Worm (Caenorhabditis elegans) whole organism, young adult: ENCODE results near the gene nstp-3.

Source experiments
- F57A8.1 ChIP-seq: fragments of 200-800 bp; sonication (Bioruptor generic); optimal IDR thresholded peaks from 2 replicates; lab custom pipeline; 2018; ENCODE audit warnings: mild to moderate bottlenecking, missing genetic modification characterization, moderate library complexity, missing compliant biosample characterization
- aptf-2 ChIP-seq: fragments of 200-800 bp; sonication (Bioruptor generic); conservative IDR thresholded peaks from 2 replicates; pipeline ENCODE4 v1.3.6; 2022; ENCODE audit warnings: missing genetic modification reagents, missing genetic modification characterization, missing compliant biosample characterization
- efl-1 ChIP-seq: fragments of 150-350 bp; optimal IDR thresholded peaks from 2 replicates; lab custom pipeline; 2014; ENCODE audit warnings: missing biosample characterization, missing genetic modification reagents, missing genetic modification characterization
- lin-35 ChIP-seq, 3 experiments: fragments of 150-350 bp in 2 of 3; sonication (generic microtip) in 1 of 3; optimal IDR thresholded peaks; 2 replicates each; lab custom pipeline; 2014 to 2018; ENCODE audit warnings: missing biosample characterization in 3 of 3, missing genetic modification characterization in 3 of 3, missing genetic modification reagents in 3 of 3
- lin-54 ChIP-seq: fragments of 200-800 bp; sonication (Bioruptor generic); optimal IDR thresholded peaks from 2 replicates; lab custom pipeline; 2018; ENCODE audit warnings: mild to moderate bottlenecking, missing genetic modification characterization, missing compliant biosample characterization
- madf-8 ChIP-seq: fragments of 200-800 bp; sonication (Bioruptor generic); conservative IDR thresholded peaks from 2 replicates; pipeline ENCODE4 v1.3.6; 2022; ENCODE audit warnings: missing genetic modification reagents, missing genetic modification characterization, missing compliant biosample characterization
- mes-4 ChIP-seq: sonication (generic microtip); optimal IDR thresholded peaks from 2 replicates; lab custom pipeline; 2016; ENCODE audit warnings: missing genotype, missing genetic modification characterization, missing compliant biosample characterization
- nfya-2 ChIP-seq: fragments of 200-800 bp; sonication (Bioruptor generic); IDR thresholded peaks from 2 replicates; pipeline ENCODE4 v1.3.6; 2022; ENCODE audit warnings: missing genetic modification reagents, missing genetic modification characterization, missing compliant biosample characterization
- repo-1 ChIP-seq: sonication (generic microtip); optimal IDR thresholded peaks from 2 replicates; lab custom pipeline; 2017; ENCODE audit warnings: mild to moderate bottlenecking, missing genetic modification characterization, missing compliant biosample characterization
- snpc-4 ChIP-seq, 5 experiments: fragments of 150-350 bp in 1 of 5; sonication (generic microtip) in 4 of 5; optimal IDR thresholded peaks; 2 replicates each; lab custom pipeline; 2014 to 2018; ENCODE audit warnings: missing genetic modification characterization in 5 of 5, missing biosample characterization in 3 of 5, antibody characterized with exemption in 2 of 5, mild to moderate bottlenecking in 2 of 5, missing compliant biosample characterization in 2 of 5, missing genotype in 2 of 5, moderate library complexity in 2 of 5, missing genetic modification reagents in 1 of 5

- TF ChIP-seq F57A8.1 (GFP tag; lab: Kevin White, UChicago) (no peak), madf-8 (no peak), lin-54 (GFP tag; lab: Kevin White, UChicago) (no peak), nfya-2 (GFP tag; lab: Robert Waterston, UW) (no peak), efl-1 (no peak), snpc-4 (GFP tag; optimal IDR thresholded peaks at IDR 0.05; lab: Kevin White, UChicago) (no peak), snpc-4 (tag; optimal IDR thresholded peaks at IDR 0.05; lab: Kevin White, UChicago) (no peak), mes-4 (tag; lab: Kevin White, UChicago) (no peak), aptf-2 (no peak), lin-35 (GFP tag; optimal IDR thresholded peaks at IDR 0.05; lab: Kevin White, UChicago) (no peak), repo-1 (tag; lab: Kevin White, UChicago) (no peak)
Observed at ce11 chrV:5792031-5792430, 6.0 kb downstream of the nstp-3 start, which contains the start of gene ZC250.2.
